Fruit fly (Drosophila melanogaster) whole organism, pupa: ENCODE data around the gene Obp99a.
A peak's percentile ranks its signal among the peaks of the same experiment; 100 is the strongest.

Experiments
- CG10348 ChIP-seq: fragments of 200-800 bp; sonication (Bioruptor generic); IDR thresholded peaks from 2 replicates; pipeline ENCODE4 v1.3.6; 2022; ENCODE audit warnings: missing biosample characterization, missing genetic modification characterization
- CG12605 ChIP-seq: fragments of 200-800 bp; sonication (Bioruptor generic); IDR thresholded peaks from 2 replicates; pipeline ENCODE4 v1.3.6; 2022; ENCODE audit warnings: missing biosample characterization, missing genetic modification characterization
- CG13204 ChIP-seq: fragments of 200-800 bp; sonication (Bioruptor generic); optimal IDR thresholded peaks from 2 replicates; lab custom pipeline; 2018; ENCODE audit warnings: missing biosample characterization, mild to moderate bottlenecking, missing genetic modification characterization, moderate library complexity
- CG14655 ChIP-seq: fragments of 200-800 bp; sonication (Bioruptor generic); optimal IDR thresholded peaks from 3 replicates; lab custom pipeline; 2017; ENCODE audit warnings: mild to moderate bottlenecking, missing biosample characterization, missing genetic modification reagents, missing genetic modification characterization
- CG15710 ChIP-seq: fragments of 200-800 bp; sonication (Bioruptor generic); optimal IDR thresholded peaks from 2 replicates; lab custom pipeline; 2018; ENCODE audit warnings: missing biosample characterization, mild to moderate bottlenecking, missing genetic modification characterization, moderate library complexity
- CG17806 ChIP-seq: fragments of 200-800 bp; sonication (Bioruptor generic); optimal IDR thresholded peaks from 2 replicates; lab custom pipeline; 2018; ENCODE audit warnings: missing biosample characterization, mild to moderate bottlenecking, missing genetic modification characterization, moderate library complexity
- CG32121 ChIP-seq: fragments of 200-800 bp; sonication (Bioruptor generic); IDR thresholded peaks from 2 replicates; pipeline ENCODE4 v1.3.6; 2022; ENCODE audit warnings: missing biosample characterization, missing genetic modification characterization
- CG34367 ChIP-seq: fragments of 200-800 bp; sonication (Bioruptor generic); optimal IDR thresholded peaks from 2 replicates; lab custom pipeline; 2018; ENCODE audit warnings: missing biosample characterization, mild to moderate bottlenecking, missing genetic modification characterization
- CG4496 ChIP-seq: fragments of 200-800 bp; sonication (Bioruptor generic); IDR thresholded peaks from 3 replicates; pipeline ENCODE4 v1.3.6; 2022; ENCODE audit warnings: missing biosample characterization, missing genetic modification characterization
- CG8159 ChIP-seq: fragments of 200-800 bp; sonication (Bioruptor generic); optimal IDR thresholded peaks from 3 replicates; lab custom pipeline; 2018; ENCODE audit warnings: missing biosample characterization, mild to moderate bottlenecking, missing genetic modification characterization, moderate library complexity
- CG8301 ChIP-seq: fragments of 200-800 bp; sonication (Bioruptor generic); optimal IDR thresholded peaks from 2 replicates; lab custom pipeline; 2018; ENCODE audit warnings: missing biosample characterization, mild to moderate bottlenecking, missing genetic modification characterization
- CG9948 ChIP-seq: fragments of 200-800 bp; sonication (Bioruptor generic); optimal IDR thresholded peaks from 2 replicates; lab custom pipeline; 2018; ENCODE audit warnings: missing biosample characterization, mild to moderate bottlenecking, missing genetic modification characterization, moderate library complexity
- D1 ChIP-seq: fragments of 200-800 bp; sonication (Bioruptor generic); optimal IDR thresholded peaks from 2 replicates; lab custom pipeline; 2018; ENCODE audit warnings: missing biosample characterization, mild to moderate bottlenecking, missing genetic modification characterization, moderate library complexity
- EcR ChIP-seq: fragments of 200-800 bp; sonication (Bioruptor generic); optimal IDR thresholded peaks from 3 replicates; lab custom pipeline; 2019; ENCODE audit warnings: missing biosample characterization, missing genetic modification characterization, mild to moderate bottlenecking, moderate library complexity, missing genetic modification reagents
- Ets98B ChIP-seq: fragments of 200-800 bp; sonication (Bioruptor generic); IDR thresholded peaks from 2 replicates; pipeline ENCODE4 v1.3.6; 2022; ENCODE audit warnings: missing biosample characterization, missing genetic modification characterization
- Pif1A ChIP-seq: fragments of 200-800 bp; sonication (Bioruptor generic); optimal IDR thresholded peaks from 3 replicates; lab custom pipeline; 2016; ENCODE audit warnings: missing biosample characterization, missing genetic modification characterization
- Pif1B ChIP-seq: fragments of 200-800 bp; sonication (Bioruptor generic); optimal IDR thresholded peaks from 3 replicates; lab custom pipeline; 2016; ENCODE audit warnings: missing biosample characterization, missing genetic modification characterization
- Snoo ChIP-seq: fragments of 200-800 bp; sonication (Bioruptor generic); optimal IDR thresholded peaks from 3 replicates; lab custom pipeline; 2017; ENCODE audit warnings: missing biosample characterization, mild to moderate bottlenecking, missing genetic modification characterization, inconsistent platforms
- fd96Ca ChIP-seq: fragments of 200-800 bp; sonication (Bioruptor generic); IDR thresholded peaks from 3 replicates; pipeline ENCODE4 v1.3.6; 2022; ENCODE audit warnings: missing biosample characterization, missing genetic modification characterization
- gl ChIP-seq: fragments of 200-800 bp; sonication (Bioruptor generic); optimal IDR thresholded peaks from 2 replicates; lab custom pipeline; 2018; ENCODE audit warnings: missing biosample characterization, mild to moderate bottlenecking, missing genetic modification characterization
- rn ChIP-seq: fragments of 200-800 bp; sonication (Bioruptor generic); IDR thresholded peaks from 2 replicates; pipeline ENCODE4 v1.3.6; 2022; ENCODE audit warnings: missing biosample characterization, missing genetic modification characterization

The Obp99a gene

DNA sequence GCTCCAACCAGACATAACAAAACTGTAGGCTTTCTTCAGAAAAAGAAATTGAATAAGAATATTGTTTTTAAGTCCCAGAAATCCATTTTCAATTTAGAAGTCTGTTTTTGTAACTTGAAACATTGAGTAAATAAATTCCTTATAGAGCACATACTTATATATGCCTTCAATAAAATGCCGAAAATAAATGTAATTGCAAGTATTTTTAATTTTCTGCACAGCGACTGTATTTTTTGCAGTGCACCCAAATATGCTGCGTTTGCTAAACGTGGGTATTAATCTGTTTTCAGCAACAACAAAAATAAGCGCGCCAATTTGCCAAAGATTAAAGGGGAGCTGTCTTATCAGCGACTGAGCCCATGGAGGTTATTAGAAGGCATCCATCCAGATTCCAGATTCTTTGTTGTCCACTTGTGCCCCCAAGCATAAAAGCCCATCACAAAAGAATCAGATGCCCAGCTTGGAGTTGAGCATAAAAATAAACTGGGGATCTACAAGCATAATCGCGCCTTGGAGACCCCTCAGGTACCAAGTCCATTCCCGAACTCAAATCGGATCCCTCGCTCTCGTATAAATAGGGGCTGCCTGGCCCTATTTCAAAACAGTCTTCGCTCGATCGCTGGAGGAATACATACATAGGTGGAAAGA lies at the start of gene Obp99a:
Gene Obp99a, plus strand, starts transcription at position 598 of the 648 bp plus-strand sequence.
- TF ChIP-seq CG34367 (tag; lab: Kevin White, UChicago) (no peak), Snoo (tag; lab: Kevin White, UChicago) (no peak), CG8301 (tag; lab: Kevin White, UChicago) (no peak), Pif1A (no peak), fd96Ca (GFP tag; lab: Robert Waterston, UW) (no peak)

DNA sequence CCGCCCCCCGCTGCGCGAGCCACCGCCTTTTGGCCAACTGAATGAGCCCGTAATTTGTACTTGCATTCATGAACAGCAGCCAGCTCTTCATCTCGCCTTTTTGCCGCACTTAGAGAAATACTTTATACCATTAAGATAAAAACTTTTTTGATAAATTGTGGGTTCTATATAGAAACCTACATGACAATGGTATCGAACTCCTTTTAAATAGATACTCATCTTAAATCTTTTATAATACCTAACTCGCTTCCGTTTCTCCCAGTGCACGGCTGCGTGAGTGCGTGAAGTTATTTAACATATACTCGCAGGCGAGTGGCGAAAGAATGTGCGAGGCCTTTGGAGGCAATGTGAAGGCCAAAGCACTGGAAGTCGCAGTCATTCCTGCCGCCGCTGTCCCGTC lies 45.6 kb upstream of the Obp99a start:
- TF ChIP-seq fd96Ca (GFP tag; lab: Robert Waterston, UW) (peak; percentile 51; the same call in 1 of the 3 replicates), Pif1A (no peak), CG32121 (no peak), CG9948 (tag; lab: Kevin White, UChicago) (no peak), CG15710 (tag; lab: Kevin White, UChicago) (peak; percentile 46), Ets98B (GFP tag; lab: Robert Waterston, UW) (peak; percentile 13; the same call in 1 of the 2 replicates), EcR (no peak), CG17806 (no peak), Snoo (tag; lab: Kevin White, UChicago) (no peak), CG13204 (GFP tag; lab: Kevin White, UChicago) (peak; percentile 3), CG4496 (0 out of 3 replicates have a peak, but pooled peaks have one; percentile 33), CG12605 (no peak), D1 (no peak), CG8301 (tag; lab: Kevin White, UChicago) (no peak), Pif1B (GFP tag; lab: Kevin White, UChicago) (no peak), rn (GFP tag; lab: Robert Waterston, UW) (no peak), CG8159 (peak; percentile 49)

DNA sequence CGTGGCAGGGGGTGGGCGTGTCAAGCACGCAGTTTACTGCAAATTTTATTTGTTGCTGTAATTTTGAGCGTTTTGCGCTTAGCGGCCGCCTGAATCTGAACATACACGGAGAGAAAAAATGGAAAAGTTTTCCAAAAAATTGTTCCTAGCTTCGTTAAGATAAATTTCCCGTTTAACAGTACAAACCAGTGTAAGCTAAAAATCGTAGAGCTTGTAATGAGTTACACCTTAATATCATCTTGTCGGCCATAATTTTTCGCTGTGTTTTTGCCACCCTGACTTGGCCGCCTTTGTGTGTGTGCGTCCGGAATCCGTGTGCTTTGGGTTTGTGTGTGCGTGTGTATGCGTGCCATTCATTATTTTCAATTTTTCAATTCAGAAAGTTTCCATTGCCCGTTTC lies 20.0 kb upstream of the Obp99a start:
- TF ChIP-seq gl (tag; lab: Kevin White, UChicago) (no peak), D1 (no peak), Pif1A (no peak), CG8159 (peak; percentile 21)
- TF ChIP-seq, all 21 proteins: peak for 1

DNA sequence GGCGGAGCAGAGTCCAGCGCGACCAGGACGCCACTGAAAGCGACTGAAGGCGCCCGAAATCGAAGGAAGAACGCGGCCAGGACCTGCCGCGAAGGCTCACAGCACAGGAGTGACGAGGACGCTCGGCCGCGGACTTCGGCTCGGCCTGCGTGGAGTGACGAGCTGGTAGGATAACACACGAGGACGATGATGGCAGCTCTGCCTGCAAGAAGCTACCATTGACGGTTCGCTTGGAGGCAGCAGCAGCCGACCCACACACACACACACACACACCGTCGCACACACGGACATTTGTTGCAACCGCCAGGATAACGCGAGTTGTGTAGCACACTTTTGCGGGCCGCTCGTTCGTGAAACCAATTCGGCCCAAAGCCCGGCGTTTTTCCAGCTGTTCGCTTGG lies 11.5 kb upstream of the Obp99a start, which contains the start of gene Dop1R2:
Gene Dop1R2, minus strand, starts transcription at position 35 of the 400 bp plus-strand sequence.
- peak; percentile 23 for TF ChIP-seq CG13204 (GFP tag; lab: Kevin White, UChicago)
- no peak for TF ChIP-seq fd96Ca (GFP tag; lab: Robert Waterston, UW)

DNA sequence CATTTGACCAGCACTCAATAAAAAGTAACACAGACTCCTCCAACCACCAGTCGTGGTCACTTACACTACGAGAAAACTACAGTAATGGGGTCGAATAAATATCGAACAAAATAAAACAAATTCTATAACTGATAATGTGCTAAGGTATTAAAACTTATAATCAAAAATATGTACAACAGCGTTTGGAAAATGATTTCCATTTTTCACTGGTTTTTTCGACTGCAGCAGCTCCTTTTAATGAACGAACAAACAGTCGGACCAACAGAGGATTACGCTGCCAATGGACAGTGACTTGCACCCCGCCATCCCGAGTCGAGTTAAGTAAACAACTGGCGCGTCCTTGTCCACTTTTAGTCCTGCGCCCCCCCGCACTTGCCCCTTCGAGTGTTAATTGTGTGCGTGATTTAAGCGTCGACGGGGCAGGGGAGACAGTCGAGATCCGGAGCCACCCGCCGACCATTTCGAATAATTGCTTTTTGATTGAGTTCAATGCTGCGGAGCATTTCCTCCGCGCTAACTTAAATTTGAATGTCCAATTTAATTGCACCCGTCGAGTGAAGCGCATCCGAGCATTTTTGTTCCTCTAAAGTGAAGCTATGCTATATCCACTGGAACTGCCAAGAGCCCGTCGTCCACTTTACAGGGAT lies 7.2 kb upstream of the Obp99a start, which contains the start of gene ppk21:
Gene ppk21, plus strand, starts transcription at position 597 of the 647 bp plus-strand sequence.
- TF ChIP-seq CG13204 (GFP tag; lab: Kevin White, UChicago) (no peak), CG14655 (GFP tag; lab: Kevin White, UChicago) (no peak), EcR (no peak), CG34367 (tag; lab: Kevin White, UChicago) (no peak), CG8159 (no peak), rn (GFP tag; lab: Robert Waterston, UW) (no peak), CG8301 (tag; lab: Kevin White, UChicago) (no peak), CG9948 (tag; lab: Kevin White, UChicago) (no peak), Snoo (tag; lab: Kevin White, UChicago) (no peak), CG15710 (tag; lab: Kevin White, UChicago) (no peak), CG10348 (GFP tag; lab: Robert Waterston, UW) (no peak), CG12605 (no peak)

DNA sequence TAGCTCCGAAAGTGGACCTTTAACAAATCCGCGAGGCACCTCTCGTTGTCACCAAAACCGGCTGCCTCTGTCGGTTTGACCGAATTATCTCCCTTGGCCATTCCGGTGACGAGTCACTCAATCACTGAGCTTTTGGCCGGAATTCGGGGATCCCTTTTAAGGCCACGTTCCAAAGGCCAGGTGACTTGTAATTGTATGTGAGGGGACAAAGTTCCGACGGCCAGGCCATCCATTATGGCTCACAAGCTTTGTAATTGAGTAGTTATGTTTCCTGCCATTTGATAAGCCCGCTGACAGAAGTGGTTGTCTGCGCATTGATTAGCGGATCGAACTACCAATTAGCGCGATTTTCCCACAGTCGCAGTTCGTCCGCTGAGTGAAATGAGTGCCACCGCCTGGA lies 2.7 kb upstream of the Obp99a start, which contains the start of the genes ppk20 and ppk30:
Gene ppk20, minus strand, starts transcription at position 101 of the 400 bp plus-strand sequence.
Gene ppk30, plus strand, starts transcription at position 373 of the 400 bp plus-strand sequence.
- no peak for TF ChIP-seq rn (GFP tag; lab: Robert Waterston, UW)
- no peak for TF ChIP-seq CG15710 (tag; lab: Kevin White, UChicago)
- no peak for TF ChIP-seq CG34367 (tag; lab: Kevin White, UChicago)
- TF ChIP-seq CG17806: no peak
- TF ChIP-seq CG13204 (GFP tag; lab: Kevin White, UChicago): no peak
- no peak for TF ChIP-seq CG8301 (tag; lab: Kevin White, UChicago)
- no peak for TF ChIP-seq gl (tag; lab: Kevin White, UChicago)
- no peak for TF ChIP-seq Pif1A
- no peak for TF ChIP-seq CG8159
- TF ChIP-seq EcR: no peak
- TF ChIP-seq Snoo (tag; lab: Kevin White, UChicago): no peak
- TF ChIP-seq CG32121: no peak
- TF ChIP-seq D1: no peak
- TF ChIP-seq CG10348 (GFP tag; lab: Robert Waterston, UW): no peak
- TF ChIP-seq CG12605: no peak
- TF ChIP-seq fd96Ca (GFP tag; lab: Robert Waterston, UW): no peak

DNA sequence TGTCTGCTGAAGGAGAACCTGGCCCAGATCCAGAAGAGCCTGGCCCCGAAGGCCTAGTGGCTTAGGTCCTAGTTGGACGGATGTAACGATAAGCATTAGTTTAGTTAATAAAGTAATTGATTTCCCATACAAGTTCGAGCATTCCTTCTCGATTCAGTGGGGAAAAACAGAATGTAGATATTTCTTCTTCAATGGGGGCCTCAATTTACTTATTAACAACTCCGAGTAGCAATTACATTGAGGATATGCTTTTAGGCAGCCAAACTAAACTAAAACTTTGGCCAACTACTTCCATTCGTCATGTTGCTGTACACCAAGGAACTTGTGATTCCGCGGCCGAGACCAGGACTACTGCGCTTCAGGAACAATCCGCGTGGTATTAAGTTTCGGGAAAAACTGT lies 699 bp downstream of the Obp99a start, which contains the start of gene ppk19:
Gene ppk19, plus strand, starts transcription at position 301 of the 400 bp plus-strand sequence.
- TF ChIP-seq CG9948 (tag; lab: Kevin White, UChicago) (no peak), gl (tag; lab: Kevin White, UChicago) (no peak), CG15710 (tag; lab: Kevin White, UChicago) (no peak), CG4496 (no peak), CG32121 (no peak), EcR (no peak), Ets98B (GFP tag; lab: Robert Waterston, UW) (no peak), CG10348 (GFP tag; lab: Robert Waterston, UW) (no peak), rn (GFP tag; lab: Robert Waterston, UW) (no peak), Snoo (tag; lab: Kevin White, UChicago) (no peak), Pif1A (no peak), CG8159 (no peak), CG8301 (tag; lab: Kevin White, UChicago) (no peak), CG34367 (tag; lab: Kevin White, UChicago) (no peak), Pif1B (GFP tag; lab: Kevin White, UChicago) (no peak), CG13204 (GFP tag; lab: Kevin White, UChicago) (no peak), CG17806 (no peak), fd96Ca (GFP tag; lab: Robert Waterston, UW) (no peak)
